Worm (Caenorhabditis elegans) whole organism, young adult: ENCODE measurements around the gene mlt-10.

Source experiments
- F57A8.1 ChIP-seq: fragments of 200-800 bp; sonication (Bioruptor generic); optimal IDR thresholded peaks from 2 replicates; lab custom pipeline; 2018; ENCODE audit warnings: mild to moderate bottlenecking, missing genetic modification characterization, moderate library complexity, missing compliant biosample characterization
- K12H6.12 ChIP-seq: fragments of 200-800 bp; sonication (Bioruptor generic); optimal IDR thresholded peaks from 2 replicates; lab custom pipeline; 2018; ENCODE audit warnings: mild to moderate bottlenecking, missing genetic modification characterization, missing compliant biosample characterization
- ZK185.1 ChIP-seq: sonication (generic microtip); optimal IDR thresholded peaks from 2 replicates; lab custom pipeline; 2016; ENCODE audit warnings: mild to moderate bottlenecking, missing genetic modification characterization, missing compliant biosample characterization; ENCODE audit not compliant: poor library complexity, severe bottlenecking
- lin-35 ChIP-seq, 3 experiments: fragments of 150-350 bp in 2 of 3; sonication (generic microtip) in 1 of 3; optimal IDR thresholded peaks; 2 replicates each; lab custom pipeline; 2014 to 2018; ENCODE audit warnings: missing biosample characterization in 3 of 3, missing genetic modification characterization in 3 of 3, missing genetic modification reagents in 3 of 3
- snpc-4 ChIP-seq, 5 experiments: fragments of 150-350 bp in 1 of 5; sonication (generic microtip) in 4 of 5; optimal IDR thresholded peaks; 2 replicates each; lab custom pipeline; 2014 to 2018; ENCODE audit warnings: missing genetic modification characterization in 5 of 5, missing biosample characterization in 3 of 5, antibody characterized with exemption in 2 of 5, mild to moderate bottlenecking in 2 of 5, missing compliant biosample characterization in 2 of 5, missing genotype in 2 of 5, moderate library complexity in 2 of 5, missing genetic modification reagents in 1 of 5
- tlf-1 ChIP-seq: fragments of 200-800 bp; sonication (Bioruptor generic); optimal IDR thresholded peaks from 2 replicates; lab custom pipeline; 2018; ENCODE audit warnings: mild to moderate bottlenecking, missing genetic modification characterization, missing compliant biosample characterization

- TF ChIP-seq lin-35 (GFP tag; optimal IDR thresholded peaks at IDR 0.05; lab: Kevin White, UChicago) (no peak), F57A8.1 (GFP tag; lab: Kevin White, UChicago) (no peak), snpc-4 (GFP tag; optimal IDR thresholded peaks at IDR 0.05; lab: Kevin White, UChicago) (no peak), snpc-4 (tag; optimal IDR thresholded peaks at IDR 0.05; lab: Kevin White, UChicago) (no peak), tlf-1 (GFP tag; lab: Kevin White, UChicago) (no peak), K12H6.12 (tag; lab: Kevin White, UChicago) (no peak), ZK185.1 (tag; lab: Kevin White, UChicago) (no peak)
Observed at ce11 chrII:508603-509002, 37.9 kb upstream of the mlt-10 start.
